Fruit fly (Drosophila melanogaster) whole organism, embryonic: ENCODE measurements around the gene PolA1.

Source experiments
- Aef1 ChIP-seq: fragments of 200-800 bp; sonication (Bioruptor generic); IDR thresholded peaks from 3 replicates; pipeline ENCODE4 v1.3.6; 2022; ENCODE audit warnings: missing biosample characterization, missing genetic modification characterization
- Bgb ChIP-seq: fragments of 200-800 bp; sonication (Bioruptor generic); IDR thresholded peaks from 2 replicates; pipeline ENCODE4 v1.3.6; 2022; ENCODE audit warnings: missing biosample characterization, missing genetic modification characterization; ENCODE audit not compliant: partially characterized antibody
- CG10462 ChIP-seq: fragments of 200-800 bp; sonication (Bioruptor generic); optimal IDR thresholded peaks from 2 replicates; lab custom pipeline; 2016; ENCODE audit warnings: missing biosample characterization, missing genetic modification characterization
- CG10979 ChIP-seq: fragments of 200-800 bp; sonication (Bioruptor generic); optimal IDR thresholded peaks from 2 replicates; lab custom pipeline; 2018; ENCODE audit warnings: missing biosample characterization, mild to moderate bottlenecking, missing genetic modification characterization, moderate library complexity
- CG11504 ChIP-seq: fragments of 200-800 bp; sonication (Bioruptor generic); optimal IDR thresholded peaks from 3 replicates; lab custom pipeline; 2019; ENCODE audit warnings: missing biosample characterization, mild to moderate bottlenecking, missing genetic modification characterization, moderate library complexity
- CG13287 ChIP-seq: fragments of 200-800 bp; sonication (Bioruptor generic); IDR thresholded peaks from 2 replicates; pipeline ENCODE4 v1.3.6; 2022; ENCODE audit warnings: missing biosample characterization, missing genetic modification characterization; ENCODE audit not compliant: partially characterized antibody
- CG14710 ChIP-seq: fragments of 200-800 bp; sonication (Bioruptor generic); optimal IDR thresholded peaks from 3 replicates; lab custom pipeline; 2019; ENCODE audit warnings: missing biosample characterization, mild to moderate bottlenecking, missing genetic modification characterization, moderate library complexity
- CG1529 ChIP-seq: fragments of 200-800 bp; sonication (Bioruptor generic); optimal IDR thresholded peaks from 3 replicates; lab custom pipeline; 2018; ENCODE audit warnings: missing biosample characterization, missing genetic modification characterization
- CG16813 ChIP-seq: fragments of 200-800 bp; sonication (Bioruptor generic); IDR thresholded peaks from 3 replicates; pipeline ENCODE4 v1.3.6; 2022; ENCODE audit warnings: missing biosample characterization, missing genetic modification characterization; ENCODE audit not compliant: partially characterized antibody
- CG16815 ChIP-seq: fragments of 200-800 bp; sonication (Bioruptor generic); optimal IDR thresholded peaks from 3 replicates; lab custom pipeline; 2017; ENCODE audit warnings: missing biosample characterization, mild to moderate bottlenecking, missing genetic modification characterization
- CG17361 ChIP-seq: fragments of 200-800 bp; sonication (Bioruptor generic); IDR thresholded peaks from 3 replicates; pipeline ENCODE4 v1.3.6; 2022; ENCODE audit warnings: missing biosample characterization, missing genetic modification characterization
- CG17385 ChIP-seq: fragments of 200-800 bp; sonication (Bioruptor generic); optimal IDR thresholded peaks from 3 replicates; lab custom pipeline; 2018; ENCODE audit warnings: missing biosample characterization, mild to moderate bottlenecking, missing genetic modification characterization
- CG18476 ChIP-seq: fragments of 200-800 bp; sonication (Bioruptor generic); optimal IDR thresholded peaks from 2 replicates; lab custom pipeline; 2016; ENCODE audit warnings: missing biosample characterization, mild to moderate bottlenecking, missing genetic modification characterization
- CG2120 ChIP-seq: fragments of 200-800 bp; sonication (Bioruptor generic); optimal IDR thresholded peaks from 3 replicates; lab custom pipeline; 2016; ENCODE audit warnings: missing biosample characterization, missing genetic modification characterization
- CG32532 ChIP-seq: fragments of 200-800 bp; sonication (Bioruptor generic); IDR thresholded peaks from 2 replicates; pipeline ENCODE4 v1.3.6; 2022; ENCODE audit warnings: missing biosample characterization, missing genetic modification characterization
- CG32767 ChIP-seq: fragments of 200-800 bp; sonication (Bioruptor generic); IDR thresholded peaks from 2 replicates; pipeline ENCODE4 v1.3.6; 2022; ENCODE audit warnings: missing biosample characterization, missing genetic modification characterization
- CG3838 ChIP-seq: fragments of 200-800 bp; sonication (Bioruptor generic); optimal IDR thresholded peaks from 3 replicates; lab custom pipeline; 2016; ENCODE audit warnings: missing biosample characterization, missing genetic modification characterization
- CG4360 ChIP-seq: fragments of 200-800 bp; sonication (Bioruptor generic); IDR thresholded peaks from 2 replicates; pipeline ENCODE4 v1.3.6; 2022; ENCODE audit warnings: missing biosample characterization, missing genetic modification characterization
- CG8388 ChIP-seq: fragments of 200-800 bp; sonication (Bioruptor generic); optimal IDR thresholded peaks from 2 replicates; lab custom pipeline; 2019; ENCODE audit warnings: missing biosample characterization, mild to moderate bottlenecking, missing genetic modification characterization, moderate library complexity
- CG9437 ChIP-seq: fragments of 200-800 bp; sonication (Bioruptor generic); optimal IDR thresholded peaks from 2 replicates; lab custom pipeline; 2018; ENCODE audit warnings: missing biosample characterization, mild to moderate bottlenecking, missing genetic modification characterization
- Dbx ChIP-seq: fragments of 200-800 bp; sonication (Bioruptor generic); IDR thresholded peaks from 3 replicates; pipeline ENCODE4 v1.3.6; 2022; ENCODE audit warnings: missing biosample characterization, missing genetic modification characterization
- ERR ChIP-seq: fragments of 200-800 bp; sonication (Bioruptor generic); optimal IDR thresholded peaks from 2 replicates; lab custom pipeline; 2016; ENCODE audit warnings: missing biosample characterization, missing genetic modification characterization
- Fer1 ChIP-seq: fragments of 200-800 bp; sonication (Bioruptor generic); optimal IDR thresholded peaks from 2 replicates; lab custom pipeline; 2017; ENCODE audit warnings: missing biosample characterization, mild to moderate bottlenecking, missing genetic modification characterization
- HmgD ChIP-seq: fragments of 200-800 bp; sonication (Bioruptor generic); optimal IDR thresholded peaks from 3 replicates; lab custom pipeline; 2016; ENCODE audit warnings: missing biosample characterization, missing genetic modification characterization
- Hmr ChIP-seq: fragments of 200-800 bp; sonication (Bioruptor generic); optimal IDR thresholded peaks from 3 replicates; lab custom pipeline; 2017; ENCODE audit warnings: mild to moderate bottlenecking, missing biosample characterization, missing genetic modification reagents, missing genetic modification characterization
- NC2α ChIP-seq: fragments of 200-800 bp; sonication (Bioruptor generic); optimal IDR thresholded peaks from 2 replicates; lab custom pipeline; 2016; ENCODE audit warnings: missing biosample characterization, missing genetic modification characterization
- Opbp ChIP-seq: fragments of 200-800 bp; sonication (Bioruptor generic); IDR thresholded peaks from 3 replicates; pipeline ENCODE4 v1.3.6; 2022; ENCODE audit warnings: missing biosample characterization, missing genetic modification characterization; ENCODE audit not compliant: partially characterized antibody
- Ravus ChIP-seq: fragments of 200-800 bp; sonication (Bioruptor generic); IDR thresholded peaks from 2 replicates; pipeline ENCODE4 v1.3.6; 2022; ENCODE audit warnings: missing biosample characterization, missing genetic modification characterization
- Scr ChIP-seq: fragments of 200-800 bp; sonication (Bioruptor generic); IDR thresholded peaks from 2 replicates; pipeline ENCODE4 v1.3.6; 2022; ENCODE audit warnings: missing biosample characterization, missing genetic modification characterization; ENCODE audit not compliant: partially characterized antibody
- amos ChIP-seq: fragments of 200-800 bp; sonication (Bioruptor generic); IDR thresholded peaks from 2 replicates; pipeline ENCODE4 v1.3.6; 2022; ENCODE audit warnings: missing biosample characterization, missing genetic modification characterization; ENCODE audit not compliant: partially characterized antibody
- az2 ChIP-seq: fragments of 200-800 bp; sonication (Bioruptor generic); optimal IDR thresholded peaks from 3 replicates; lab custom pipeline; 2016; ENCODE audit warnings: missing biosample characterization, missing genetic modification characterization
- bcd ChIP-seq: fragments of 200-800 bp; sonication (Bioruptor generic); optimal IDR thresholded peaks from 2 replicates; lab custom pipeline; 2017; ENCODE audit warnings: missing biosample characterization, mild to moderate bottlenecking, missing genetic modification characterization
- btn ChIP-seq: fragments of 200-800 bp; sonication (Bioruptor generic); optimal IDR thresholded peaks from 2 replicates; lab custom pipeline; 2016; ENCODE audit warnings: missing biosample characterization, missing genetic modification characterization
- chif ChIP-seq, 2 experiments: fragments of 200-800 bp; sonication (Bioruptor generic); optimal IDR thresholded peaks; 3 replicates each; lab custom pipeline; 2016; ENCODE audit warnings: missing biosample characterization in 2 of 2, missing genetic modification characterization in 2 of 2
- ci ChIP-seq: fragments of 200-800 bp; sonication (Bioruptor generic); IDR thresholded peaks from 3 replicates; pipeline ENCODE4 v1.3.6; 2022; ENCODE audit warnings: missing biosample characterization, missing genetic modification characterization
- corto ChIP-seq: fragments of 200-800 bp; sonication (Bioruptor generic); optimal IDR thresholded peaks from 2 replicates; lab custom pipeline; 2016; ENCODE audit warnings: missing biosample characterization, mild to moderate bottlenecking, missing genetic modification characterization, moderate library complexity
- croc ChIP-seq: fragments of 200-800 bp; sonication (Bioruptor generic); conservative IDR thresholded peaks from 3 replicates; pipeline ENCODE4 v1.3.6; 2022; ENCODE audit warnings: missing biosample characterization, missing genetic modification characterization
- emc ChIP-seq: fragments of 200-800 bp; sonication (Bioruptor generic); optimal IDR thresholded peaks from 2 replicates; lab custom pipeline; 2016; ENCODE audit warnings: missing biosample characterization, missing genetic modification characterization
- fru ChIP-seq: fragments of >200 bp; optimal IDR thresholded peaks from 2 replicates; lab custom pipeline; 2017
- gro ChIP-seq: fragments of 200-800 bp; sonication (Bioruptor generic); optimal IDR thresholded peaks from 2 replicates; lab custom pipeline; 2016; ENCODE audit warnings: missing biosample characterization, missing genetic modification characterization
- ham ChIP-seq: fragments of 200-800 bp; sonication (Bioruptor generic); IDR thresholded peaks from 2 replicates; pipeline ENCODE4 v1.3.6; 2022; ENCODE audit warnings: missing biosample characterization, missing genetic modification characterization
- klu ChIP-seq: fragments of 200-800 bp; sonication (Bioruptor generic); IDR thresholded peaks from 2 replicates; pipeline ENCODE4 v1.3.6; 2022; ENCODE audit warnings: missing biosample characterization, missing genetic modification characterization
- lilli ChIP-seq: fragments of 200-800 bp; sonication (Bioruptor generic); optimal IDR thresholded peaks from 3 replicates; lab custom pipeline; 2016; ENCODE audit warnings: missing biosample characterization, missing genetic modification characterization
- mam ChIP-seq: fragments of 200-800 bp; sonication (Bioruptor generic); optimal IDR thresholded peaks from 3 replicates; lab custom pipeline; 2016; ENCODE audit warnings: missing biosample characterization, missing genetic modification characterization
- nerfin-2 ChIP-seq: fragments of 200-800 bp; sonication (Bioruptor generic); IDR thresholded peaks from 2 replicates; pipeline ENCODE4 v1.3.6; 2022; ENCODE audit warnings: missing biosample characterization, missing genetic modification characterization; ENCODE audit not compliant: partially characterized antibody
- p53 ChIP-seq: fragments of 200-800 bp; sonication (Bioruptor generic); optimal IDR thresholded peaks from 2 replicates; lab custom pipeline; 2016; ENCODE audit warnings: missing biosample characterization, missing genetic modification characterization
- sc ChIP-seq, 3 experiments: fragments of >200 bp in 2 of 3; fragments of 200-800 bp in 1 of 3; sonication (Bioruptor generic) in 1 of 3; optimal IDR thresholded peaks; 2 replicates in 2 of 3; 3 replicates in 1 of 3; lab custom pipeline; 2017; ENCODE audit warnings: mild to moderate bottlenecking in 1 of 3, missing biosample characterization in 1 of 3, missing genetic modification characterization in 1 of 3, missing genetic modification reagents in 1 of 3
- sd ChIP-seq: fragments of 200-800 bp; sonication (Bioruptor generic); optimal IDR thresholded peaks from 3 replicates; lab custom pipeline; 2018; ENCODE audit warnings: missing biosample characterization, mild to moderate bottlenecking, missing genetic modification characterization, moderate library complexity
- sim ChIP-seq: fragments of 200-800 bp; sonication (Bioruptor generic); IDR thresholded peaks from 2 replicates; pipeline ENCODE4 v1.3.6; 2022; ENCODE audit warnings: missing biosample characterization, missing genetic modification characterization
- stc ChIP-seq: fragments of 200-800 bp; sonication (Bioruptor generic); IDR thresholded peaks from 2 replicates; pipeline ENCODE4 v1.3.6; 2022; ENCODE audit warnings: missing biosample characterization, missing genetic modification characterization
- sug ChIP-seq: fragments of 200-800 bp; optimal IDR thresholded peaks from 2 replicates; lab custom pipeline; 2019; ENCODE audit warnings: missing biosample characterization, mild to moderate bottlenecking, missing genetic modification characterization, moderate library complexity

The PolA1 gene

dm6 chr3R:21698895-21699300 is 27.3 kb upstream of the PolA1 start (continued):
- no peak for TF ChIP-seq CG10462 (GFP tag; lab: Kevin White, UChicago)
- no peak for TF ChIP-seq HmgD
- TF ChIP-seq corto (GFP tag; lab: Kevin White, UChicago) = no peak
- no peak for TF ChIP-seq amos (GFP tag; lab: Robert Waterston, UW)
- TF ChIP-seq lilli (GFP tag; lab: Kevin White, UChicago) = no peak
- no peak for TF ChIP-seq CG16813 (GFP tag; lab: Robert Waterston, UW)
- TF ChIP-seq klu (GFP tag; lab: Robert Waterston, UW) = no peak
- no peak for TF ChIP-seq sc (optimal IDR thresholded peaks at IDR 0.05; lab: Kevin White, UChicago)
- no peak for TF ChIP-seq sc (GFP tag; optimal IDR thresholded peaks at IDR 0.05; lab: Kevin White, UChicago)
- peak; percentile 14 for TF ChIP-seq az2 (GFP tag; lab: Kevin White, UChicago)
- TF ChIP-seq Bgb (GFP tag; lab: Robert Waterston, UW) = no peak
- TF ChIP-seq Scr (GFP tag; lab: Robert Waterston, UW) = no peak
- TF ChIP-seq CG1529 = no peak
- TF ChIP-seq croc (GFP tag; lab: Robert Waterston, UW) = no peak
- peak; percentile 41; the same call in 1 of the 2 replicates for TF ChIP-seq stc (GFP tag; lab: Robert Waterston, UW)
- TF ChIP-seq CG16815 (GFP tag; lab: Kevin White, UChicago) = no peak
- no peak for TF ChIP-seq CG13287 (GFP tag; lab: Robert Waterston, UW)
- TF ChIP-seq gro (GFP tag; lab: Kevin White, UChicago) = no peak
- no peak for TF ChIP-seq CG4360 (GFP tag; lab: Robert Waterston, UW)
- no peak for TF ChIP-seq CG10979
- TF ChIP-seq CG9437 (GFP tag; lab: Kevin White, UChicago) = peak; percentile 6
- TF ChIP-seq bcd (GFP tag; lab: Kevin White, UChicago) = peak; percentile 15
- TF ChIP-seq CG32767 = no peak
- no peak for TF ChIP-seq nerfin-2 (GFP tag; lab: Robert Waterston, UW)
- TF ChIP-seq Ravus (GFP tag; lab: Robert Waterston, UW) = no peak
- TF ChIP-seq Dbx (GFP tag; lab: Robert Waterston, UW) = no peak
- no peak for TF ChIP-seq sim (GFP tag; lab: Robert Waterston, UW)
- no peak for TF ChIP-seq CG18476 (GFP tag; lab: Kevin White, UChicago)
- no peak for TF ChIP-seq ci (GFP tag; lab: Robert Waterston, UW)
- no peak for TF ChIP-seq CG17385 (GFP tag; lab: Kevin White, UChicago)
- TF ChIP-seq fru = no peak
- TF ChIP-seq sug (tag; lab: Kevin White, UChicago) = no peak
- no peak for TF ChIP-seq ham (GFP tag; lab: Robert Waterston, UW)
- no peak for TF ChIP-seq chif (GFP tag; optimal IDR thresholded peaks at IDR 0.05; lab: Kevin White, UChicago)
- peak; percentile 14 for TF ChIP-seq Hmr (GFP tag; lab: Kevin White, UChicago)
- no peak for TF ChIP-seq CG32532 (GFP tag; lab: Robert Waterston, UW)
- TF ChIP-seq CG3838 = no peak
- TF ChIP-seq CG2120 = no peak
- TF ChIP-seq Opbp = no peak
- TF ChIP-seq CG8388 (GFP tag; lab: Kevin White, UChicago) = peak; percentile 52
- TF ChIP-seq Aef1 = no peak
- peak; percentile 49; the same call in 1 of the 3 replicates for TF ChIP-seq CG17361 (GFP tag; lab: Robert Waterston, UW)
- peak; percentile 18 for TF ChIP-seq Fer1 (GFP tag; lab: Kevin White, UChicago)
- no peak for TF ChIP-seq mam
- no peak for TF ChIP-seq CG14710 (tag; lab: Kevin White, UChicago)
- peak; percentile 77 for TF ChIP-seq CG11504 (tag; lab: Kevin White, UChicago)
- TF ChIP-seq ERR (GFP tag; lab: Kevin White, UChicago) = no peak
- TF ChIP-seq p53 (GFP tag; lab: Kevin White, UChicago) = no peak
- TF ChIP-seq NC2α (GFP tag; lab: Kevin White, UChicago) = no peak
- TF ChIP-seq btn = no peak
- TF ChIP-seq emc (GFP tag; lab: Kevin White, UChicago) = no peak
- no peak for TF ChIP-seq sd (tag; lab: Kevin White, UChicago)
